Fruit fly (Drosophila melanogaster) whole organism, embryonic: ENCODE measurements around the gene CG11839.

Source experiments
- BtbVII ChIP-seq: fragments of 200-800 bp; sonication (Bioruptor generic); optimal IDR thresholded peaks from 3 replicates; lab custom pipeline; 2017; ENCODE audit warnings: missing biosample characterization, mild to moderate bottlenecking, missing genetic modification characterization
- C15 ChIP-seq: fragments of 200-800 bp; sonication (Bioruptor generic); IDR thresholded peaks from 3 replicates; pipeline ENCODE4 v1.3.6; 2022; ENCODE audit warnings: missing biosample characterization, missing genetic modification characterization
- CG12659 ChIP-seq: fragments of 200-800 bp; sonication (Bioruptor generic); optimal IDR thresholded peaks from 3 replicates; lab custom pipeline; 2017; ENCODE audit warnings: mild to moderate bottlenecking, missing biosample characterization, missing genetic modification reagents, missing genetic modification characterization
- CG12942 ChIP-seq: fragments of 200-800 bp; sonication (Bioruptor generic); optimal IDR thresholded peaks from 3 replicates; lab custom pipeline; 2016; ENCODE audit warnings: missing biosample characterization, missing genetic modification characterization
- CG13894 ChIP-seq: fragments of 200-800 bp; sonication (Bioruptor generic); optimal IDR thresholded peaks from 3 replicates; lab custom pipeline; 2018; ENCODE audit warnings: missing biosample characterization, mild to moderate bottlenecking, missing genetic modification characterization, moderate library complexity
- CG1602 ChIP-seq: fragments of 200-800 bp; sonication (Bioruptor generic); optimal IDR thresholded peaks from 3 replicates; lab custom pipeline; 2016; ENCODE audit warnings: missing biosample characterization, missing genetic modification characterization
- CG1603 ChIP-seq: fragments of 200-800 bp; sonication (Bioruptor generic); optimal IDR thresholded peaks from 2 replicates; lab custom pipeline; 2019; ENCODE audit warnings: missing biosample characterization, mild to moderate bottlenecking, missing genetic modification characterization, moderate library complexity
- CG17328 ChIP-seq: fragments of 200-800 bp; sonication (Bioruptor generic); IDR thresholded peaks from 2 replicates; pipeline ENCODE4 v1.3.6; 2022; ENCODE audit warnings: missing biosample characterization, missing genetic modification characterization
- CG2116 ChIP-seq: fragments of 200-800 bp; sonication (Bioruptor generic); optimal IDR thresholded peaks from 3 replicates; lab custom pipeline; 2018; ENCODE audit warnings: missing biosample characterization, mild to moderate bottlenecking, missing genetic modification characterization
- CG31224 ChIP-seq: fragments of 200-800 bp; sonication (Bioruptor generic); IDR thresholded peaks from 2 replicates; pipeline ENCODE4 v1.3.6; 2022; ENCODE audit warnings: missing biosample characterization, missing genetic modification characterization
- CG31365 ChIP-seq: fragments of 200-800 bp; sonication (Bioruptor generic); optimal IDR thresholded peaks from 2 replicates; lab custom pipeline; 2018; ENCODE audit warnings: missing biosample characterization, mild to moderate bottlenecking, missing genetic modification characterization
- CG32532 ChIP-seq: fragments of 200-800 bp; sonication (Bioruptor generic); IDR thresholded peaks from 2 replicates; pipeline ENCODE4 v1.3.6; 2022; ENCODE audit warnings: missing biosample characterization, missing genetic modification characterization
- CG33213 ChIP-seq: fragments of 200-800 bp; sonication (Bioruptor generic); optimal IDR thresholded peaks from 3 replicates; lab custom pipeline; 2016; ENCODE audit warnings: missing biosample characterization, missing genetic modification characterization
- CG34422 ChIP-seq: fragments of 200-800 bp; sonication (Bioruptor generic); IDR thresholded peaks from 3 replicates; pipeline ENCODE4 v1.3.6; 2022; ENCODE audit warnings: missing biosample characterization, missing genetic modification characterization
- CG6791 ChIP-seq: fragments of 200-800 bp; sonication (Bioruptor generic); IDR thresholded peaks from 3 replicates; pipeline ENCODE4 v1.3.6; 2022; ENCODE audit warnings: missing biosample characterization, missing genetic modification characterization; ENCODE audit not compliant: partially characterized antibody
- CG8944 ChIP-seq: fragments of 200-800 bp; sonication (Bioruptor generic); optimal IDR thresholded peaks from 3 replicates; lab custom pipeline; 2016; ENCODE audit warnings: missing biosample characterization, missing genetic modification characterization
- CG9932 ChIP-seq: fragments of 200-800 bp; sonication (Bioruptor generic); IDR thresholded peaks from 2 replicates; pipeline ENCODE4 v1.3.6; 2022; ENCODE audit warnings: missing biosample characterization, missing genetic modification characterization
- CTCF ChIP-seq: fragments of 200-800 bp; sonication (Bioruptor generic); optimal IDR thresholded peaks from 2 replicates; lab custom pipeline; 2017; ENCODE audit warnings: missing biosample characterization, mild to moderate bottlenecking, missing genetic modification characterization, moderate library complexity
- CoRest ChIP-seq: fragments of 200-800 bp; sonication (Bioruptor generic); optimal IDR thresholded peaks from 3 replicates; lab custom pipeline; 2018; ENCODE audit warnings: missing biosample characterization, mild to moderate bottlenecking, missing genetic modification characterization, moderate library complexity
- Deaf1 ChIP-seq: fragments of 200-800 bp; optimal IDR thresholded peaks from 3 replicates; lab custom pipeline; 2019; ENCODE audit warnings: missing biosample characterization, mild to moderate bottlenecking, missing genetic modification characterization, moderate library complexity
- Dip2 ChIP-seq: fragments of 200-800 bp; sonication (Bioruptor generic); IDR thresholded peaks from 2 replicates; pipeline ENCODE4 v1.3.6; 2022; ENCODE audit warnings: missing biosample characterization, missing genetic modification characterization
- Hand ChIP-seq: fragments of 200-800 bp; sonication (Bioruptor generic); optimal IDR thresholded peaks from 2 replicates; lab custom pipeline; 2017; ENCODE audit warnings: mild to moderate bottlenecking, missing biosample characterization, missing genetic modification reagents, missing genetic modification characterization
- Hey ChIP-seq: fragments of 200-800 bp; sonication (Bioruptor generic); optimal IDR thresholded peaks from 3 replicates; lab custom pipeline; 2018; ENCODE audit warnings: missing biosample characterization, mild to moderate bottlenecking, missing genetic modification characterization
- Oli ChIP-seq: fragments of 200-800 bp; sonication (Bioruptor generic); optimal IDR thresholded peaks from 2 replicates; lab custom pipeline; 2018; ENCODE audit warnings: missing biosample characterization, mild to moderate bottlenecking, missing genetic modification characterization, moderate library complexity
- Opbp ChIP-seq: fragments of 200-800 bp; sonication (Bioruptor generic); IDR thresholded peaks from 3 replicates; pipeline ENCODE4 v1.3.6; 2022; ENCODE audit warnings: missing biosample characterization, missing genetic modification characterization; ENCODE audit not compliant: partially characterized antibody
- Optix ChIP-seq: fragments of 200-800 bp; sonication (Bioruptor generic); IDR thresholded peaks from 3 replicates; pipeline ENCODE4 v1.3.6; 2022; ENCODE audit warnings: missing biosample characterization, missing genetic modification characterization
- Pdp1 ChIP-seq, 2 experiments: fragments of 200-800 bp; sonication (Bioruptor generic); optimal IDR thresholded peaks; 3 replicates each; lab custom pipeline; 2016; ENCODE audit warnings: missing biosample characterization in 2 of 2, missing genetic modification characterization in 2 of 2, mild to moderate bottlenecking in 1 of 2, moderate library complexity in 1 of 2
- Sin3A ChIP-seq: fragments of >200 bp; optimal IDR thresholded peaks from 2 replicates; lab custom pipeline; 2018
- Sry-β ChIP-seq: fragments of 200-800 bp; sonication (Bioruptor generic); optimal IDR thresholded peaks from 2 replicates; lab custom pipeline; 2018; ENCODE audit warnings: missing biosample characterization, mild to moderate bottlenecking, missing genetic modification characterization, moderate library complexity
- Sry-δ ChIP-seq: fragments of 200-800 bp; sonication (Bioruptor generic); optimal IDR thresholded peaks from 2 replicates; lab custom pipeline; 2016; ENCODE audit warnings: missing biosample characterization, missing genetic modification characterization
- TFAM ChIP-seq: fragments of 200-800 bp; sonication (Bioruptor generic); optimal IDR thresholded peaks from 2 replicates; lab custom pipeline; 2017; ENCODE audit warnings: missing biosample characterization, missing genetic modification characterization, inconsistent platforms
- aop ChIP-seq: fragments of 200-800 bp; sonication (Bioruptor generic); IDR thresholded peaks from 2 replicates; pipeline ENCODE4 v1.3.6; 2022; ENCODE audit warnings: missing biosample characterization, missing genetic modification characterization
- bcd ChIP-seq: fragments of 200-800 bp; sonication (Bioruptor generic); optimal IDR thresholded peaks from 2 replicates; lab custom pipeline; 2017; ENCODE audit warnings: missing biosample characterization, mild to moderate bottlenecking, missing genetic modification characterization
- chif ChIP-seq, 2 experiments: fragments of 200-800 bp; sonication (Bioruptor generic); optimal IDR thresholded peaks; 3 replicates each; lab custom pipeline; 2016; ENCODE audit warnings: missing biosample characterization in 2 of 2, missing genetic modification characterization in 2 of 2
- da ChIP-seq: fragments of 200-800 bp; sonication (Bioruptor generic); optimal IDR thresholded peaks from 2 replicates; lab custom pipeline; 2016; ENCODE audit warnings: missing biosample characterization, missing genetic modification characterization
- dmrt11E ChIP-seq: fragments of 200-800 bp; sonication (Bioruptor generic); optimal IDR thresholded peaks from 3 replicates; lab custom pipeline; 2018; ENCODE audit warnings: missing biosample characterization, mild to moderate bottlenecking, missing genetic modification characterization, moderate library complexity
- emc ChIP-seq: fragments of 200-800 bp; sonication (Bioruptor generic); optimal IDR thresholded peaks from 2 replicates; lab custom pipeline; 2016; ENCODE audit warnings: missing biosample characterization, missing genetic modification characterization
- hb ChIP-seq: fragments of 200-800 bp; sonication (Bioruptor generic); IDR thresholded peaks from 3 replicates; pipeline ENCODE4 v1.3.6; 2022; ENCODE audit warnings: missing biosample characterization, missing genetic modification characterization; ENCODE audit not compliant: partially characterized antibody
- her ChIP-seq: fragments of 200-800 bp; sonication (Bioruptor generic); optimal IDR thresholded peaks from 2 replicates; lab custom pipeline; 2016; ENCODE audit warnings: missing biosample characterization, missing genetic modification characterization
- insv ChIP-seq, 2 experiments: fragments of 200-800 bp; sonication (Bioruptor generic); optimal IDR thresholded peaks; 3 replicates each; lab custom pipeline; 2016 to 2018; ENCODE audit warnings: missing biosample characterization in 2 of 2, missing genetic modification characterization in 2 of 2
- jigr1 ChIP-seq: fragments of 200-800 bp; sonication (Bioruptor generic); IDR thresholded peaks from 3 replicates; pipeline ENCODE4 v1.3.6; 2022; ENCODE audit warnings: missing biosample characterization, missing genetic modification characterization
- mam ChIP-seq: fragments of 200-800 bp; sonication (Bioruptor generic); optimal IDR thresholded peaks from 3 replicates; lab custom pipeline; 2016; ENCODE audit warnings: missing biosample characterization, missing genetic modification characterization
- odd ChIP-seq: fragments of 200-800 bp; sonication (Bioruptor generic); optimal IDR thresholded peaks from 2 replicates; lab custom pipeline; 2017; ENCODE audit warnings: missing biosample characterization, mild to moderate bottlenecking, missing genetic modification characterization
- otp ChIP-seq: fragments of 200-800 bp; sonication (Bioruptor generic); IDR thresholded peaks from 3 replicates; pipeline ENCODE4, ENCODE4 v1.3.6; 2022; ENCODE audit warnings: missing biosample characterization, missing genetic modification characterization
- row ChIP-seq: fragments of 200-800 bp; sonication (Bioruptor generic); IDR thresholded peaks from 3 replicates; pipeline ENCODE4 v1.3.6; 2022; ENCODE audit warnings: missing biosample characterization, missing genetic modification characterization
- sd ChIP-seq: fragments of 200-800 bp; sonication (Bioruptor generic); optimal IDR thresholded peaks from 3 replicates; lab custom pipeline; 2018; ENCODE audit warnings: missing biosample characterization, mild to moderate bottlenecking, missing genetic modification characterization, moderate library complexity
- sens ChIP-seq: fragments of 200-800 bp; sonication (Bioruptor generic); peaks from one replicate; lab custom pipeline; 2016; ENCODE audit warnings: missing biosample characterization, missing genetic modification characterization
- sob ChIP-seq: fragments of 200-800 bp; sonication (Bioruptor generic); IDR thresholded peaks from 2 replicates; pipeline ENCODE4 v1.3.6; 2022; ENCODE audit warnings: missing biosample characterization, missing genetic modification characterization
- ssp ChIP-seq: fragments of 200-800 bp; sonication (Bioruptor generic); IDR thresholded peaks from 2 replicates; pipeline ENCODE4 v1.3.6; 2022; ENCODE audit warnings: missing biosample characterization, missing genetic modification characterization
- ttk ChIP-seq: fragments of 200-800 bp; sonication (Bioruptor generic); IDR thresholded peaks from 2 replicates; pipeline ENCODE4 v2.1.2; 2022; ENCODE audit warnings: missing biosample characterization, missing genetic modification characterization
- zfh1 ChIP-seq: fragments of 200-800 bp; sonication (Bioruptor generic); IDR thresholded peaks from 3 replicates; pipeline ENCODE4 v1.3.6; 2022; ENCODE audit warnings: missing biosample characterization, missing genetic modification characterization

CG11839 gene

dm6 chr3R:25024895-25025557 lies 44.7 kb upstream of the CG11839 start, which contains the start of the genes EMC6 and Hr96 (continued):
- TF ChIP-seq da (GFP tag; lab: Kevin White, UChicago) (peak; percentile 60), CG31224 (GFP tag; lab: Robert Waterston, UW) (peak; percentile 83), Hand (GFP tag; lab: Kevin White, UChicago) (peak; percentile 73), sob (GFP tag; lab: Robert Waterston, UW) (peak; percentile 96), Oli (tag; lab: Kevin White, UChicago) (peak; percentile 87), CG6791 (GFP tag; lab: Robert Waterston, UW) (peak; percentile 70), Sry-β (peak; percentile 49), sd (tag; lab: Kevin White, UChicago) (peak; percentile 88), Hey (tag; lab: Kevin White, UChicago) (peak; percentile 67), dmrt11E (tag; lab: Kevin White, UChicago) (peak; percentile 90), chif (GFP tag; optimal IDR thresholded peaks at IDR 0.05; lab: Kevin White, UChicago) (peak; percentile 89 to 94), CTCF (GFP tag; lab: Kevin White, UChicago) (peak; percentile 54), TFAM (GFP tag; lab: Kevin White, UChicago) (peak; percentile 68), CG2116 (GFP tag; lab: Kevin White, UChicago) (peak; percentile 86), C15 (GFP tag; lab: Robert Waterston, UW) (peak; percentile 85; the same call in 2 of the 3 replicates), sens (peak; percentile 99), ssp (GFP tag; lab: Robert Waterston, UW) (peak; percentile 75), CG13894 (tag; lab: Kevin White, UChicago) (peak; percentile 92), Pdp1 (GFP tag; optimal IDR thresholded peaks at IDR 0.05; lab: Kevin White, UChicago) (peak; percentile 93 to 94), aop (peak; percentile 84), zfh1 (peak; percentile 96), CG12659 (GFP tag; lab: Kevin White, UChicago) (peak; percentile 97), CG1603 (tag; lab: Kevin White, UChicago) (peak; percentile 97), row (GFP tag; lab: Robert Waterston, UW) (peak; percentile 97), Opbp (peak; percentile 65; the same call in 1 of the 3 replicates), CG12942 (GFP tag; lab: Kevin White, UChicago) (peak; percentile 93), BtbVII (GFP tag; lab: Kevin White, UChicago) (peak; percentile 83), CG9932 (GFP tag; lab: Robert Waterston, UW) (peak; percentile 97), jigr1 (GFP tag; lab: Robert Waterston, UW) (peak; percentile 62; the same call in 2 of the 3 replicates), CG33213 (GFP tag; lab: Kevin White, UChicago) (peak; percentile 90), Dip2 (no peak), her (GFP tag; lab: Kevin White, UChicago) (peak; percentile 99), emc (GFP tag; lab: Kevin White, UChicago) (peak; percentile 82), Optix (peak; percentile 86), odd (GFP tag; lab: Kevin White, UChicago) (peak; percentile 79), bcd (GFP tag; lab: Kevin White, UChicago) (peak; percentile 94), Deaf1 (tag; lab: Kevin White, UChicago) (peak; percentile 79), CoRest (peak; percentile 94), insv (GFP tag; optimal IDR thresholded peaks at IDR 0.05; lab: Kevin White, UChicago) (peak in 1 of 2 experiments; percentile 72), CG34422 (GFP tag; lab: Robert Waterston, UW) (peak; percentile 89), CG17328 (peak; percentile 93), mam (GFP tag; lab: Kevin White, UChicago) (peak; percentile 96), hb (GFP tag; lab: Robert Waterston, UW) (peak; percentile 61; the same call in 2 of the 3 replicates), Sin3A (peak; percentile 70), otp (GFP tag; lab: Robert Waterston, UW) (peak; percentile 92), CG31365 (tag; lab: Kevin White, UChicago) (peak; percentile 66), CG32532 (peak; percentile 97), ttk (GFP tag; lab: Robert Waterston, UW) (peak; percentile 93), CG1602 (peak; percentile 93), Sry-δ (GFP tag; lab: Kevin White, UChicago) (peak; percentile 76), CG8944 (peak; percentile 91)
